Fruit fly (Drosophila melanogaster) whole organism, wandering third instar larva: ENCODE results near the gene CG13065.

Experiments
- Abd-B ChIP-seq: fragments of >200 bp; optimal IDR thresholded peaks from 2 replicates; lab custom pipeline; 2017; ENCODE audit warnings: missing biosample characterization, missing genetic modification characterization
- CG9705 ChIP-seq: fragments of 200-800 bp; sonication (Bioruptor generic); optimal IDR thresholded peaks from 2 replicates; lab custom pipeline; 2018; ENCODE audit warnings: missing biosample characterization, mild to moderate bottlenecking, missing genetic modification characterization
- CrebA ChIP-seq: fragments of 200-800 bp; sonication (Bioruptor generic); optimal IDR thresholded peaks from 2 replicates; lab custom pipeline; 2016; ENCODE audit warnings: missing biosample characterization, mild to moderate bottlenecking, missing genetic modification characterization, borderline replicate concordance
- Dfd ChIP-seq: fragments of >200 bp; optimal IDR thresholded peaks from 2 replicates; lab custom pipeline; 2017; ENCODE audit warnings: missing biosample characterization, missing genetic modification characterization
- GATAd ChIP-seq: sonication (Bioruptor generic); optimal IDR thresholded peaks from 2 replicates; lab custom pipeline; 2016; ENCODE audit warnings: missing biosample characterization, missing genetic modification characterization
- Hr78 ChIP-seq: fragments of >200 bp; optimal IDR thresholded peaks from 2 replicates; lab custom pipeline; 2017; ENCODE audit warnings: missing biosample characterization, missing genetic modification characterization
- Hr83 ChIP-seq: fragments of 200-300 bp; sonication (Bioruptor generic); optimal IDR thresholded peaks from 2 replicates; lab custom pipeline; 2016; ENCODE audit warnings: missing biosample characterization, mild to moderate bottlenecking, missing genetic modification characterization, moderate library complexity; ENCODE audit not compliant: poor library complexity, severe bottlenecking
- Jra ChIP-seq: sonication (Bioruptor generic); optimal IDR thresholded peaks from 2 replicates; lab custom pipeline; 2016; ENCODE audit warnings: missing biosample characterization, missing genetic modification characterization
- Rel ChIP-seq, 2 experiments: fragments of 200-800 bp; sonication (Bioruptor generic) in 1 of 2; optimal IDR thresholded peaks; 2 replicates in 1 of 2; 3 replicates in 1 of 2; lab custom pipeline; 2016 to 2019; ENCODE audit warnings: mild to moderate bottlenecking in 2 of 2, missing biosample characterization in 2 of 2, missing genetic modification characterization in 2 of 2, moderate library complexity in 1 of 2
- Sp1 ChIP-seq: fragments of 200-800 bp; sonication (Bioruptor generic); optimal IDR thresholded peaks from 3 replicates; lab custom pipeline; 2019; ENCODE audit warnings: missing biosample characterization, mild to moderate bottlenecking, missing genetic modification characterization, moderate library complexity
- Vsx2 ChIP-seq: fragments of 200-300, 225-300 bp; sonication (Bioruptor generic); optimal IDR thresholded peaks from 2 replicates; lab custom pipeline; 2018; ENCODE audit warnings: missing biosample characterization, missing genetic modification characterization; ENCODE audit not compliant: partially characterized antibody
- br ChIP-seq: fragments of 200-800 bp; sonication (Bioruptor generic); optimal IDR thresholded peaks from 2 replicates; lab custom pipeline; 2016; ENCODE audit warnings: missing biosample characterization, missing genetic modification characterization
- dl ChIP-seq, 2 experiments: fragments of 175-275, 200-275 bp in 1 of 2; fragments of 200-275 bp in 1 of 2; sonication (Bioruptor generic); optimal IDR thresholded peaks; lab custom pipeline; 2018; ENCODE audit warnings: mild to moderate bottlenecking in 2 of 2, missing biosample characterization in 2 of 2, missing genetic modification characterization in 2 of 2, moderate library complexity in 2 of 2; ENCODE audit not compliant: partially characterized antibody in 2 of 2, insufficient read depth in 1 of 2
- dmrt93B ChIP-seq: fragments of 200-800 bp; sonication (Bioruptor generic); optimal IDR thresholded peaks from 2 replicates; lab custom pipeline; 2018; ENCODE audit warnings: missing biosample characterization, mild to moderate bottlenecking, missing genetic modification characterization
- ey ChIP-seq: fragments of 200-800 bp; sonication (Bioruptor generic); optimal IDR thresholded peaks from 2 replicates; lab custom pipeline; 2016; ENCODE audit warnings: missing biosample characterization, missing genetic modification characterization
- foxo ChIP-seq, 2 experiments: fragments of 200-800 bp; sonication (Bioruptor generic); optimal IDR thresholded peaks; 2 replicates in 1 of 2; 3 replicates in 1 of 2; lab custom pipeline; 2016 to 2017; ENCODE audit warnings: missing biosample characterization in 2 of 2, missing genetic modification characterization in 2 of 2
- fru ChIP-seq: fragments of 200-800 bp; sonication (Bioruptor generic); optimal IDR thresholded peaks from 3 replicates; lab custom pipeline; 2016; ENCODE audit warnings: missing biosample characterization, mild to moderate bottlenecking, missing genetic modification characterization
- h ChIP-seq: fragments of 200-800 bp; sonication (Bioruptor generic); optimal IDR thresholded peaks from 3 replicates; lab custom pipeline; 2016; ENCODE audit warnings: missing biosample characterization, mild to moderate bottlenecking, missing genetic modification characterization
- lola ChIP-seq: fragments of >200 bp; optimal IDR thresholded peaks from 2 replicates; lab custom pipeline; 2017; ENCODE audit warnings: missing biosample characterization, missing genetic modification characterization
- pan ChIP-seq: fragments of >200 bp; optimal IDR thresholded peaks from 2 replicates; lab custom pipeline; 2017
- psq ChIP-seq: fragments of 200-800 bp; sonication (Bioruptor generic); optimal IDR thresholded peaks from 3 replicates; lab custom pipeline; 2017; ENCODE audit warnings: missing biosample characterization, mild to moderate bottlenecking, missing genetic modification characterization, moderate library complexity
- rgr ChIP-seq: fragments of 200-800 bp; sonication (Bioruptor generic); optimal IDR thresholded peaks from 3 replicates; lab custom pipeline; 2016; ENCODE audit warnings: missing biosample characterization, mild to moderate bottlenecking, missing genetic modification characterization
- sage ChIP-seq: fragments of 200-800 bp; sonication (Bioruptor generic); optimal IDR thresholded peaks from 2 replicates; lab custom pipeline; 2016; ENCODE audit warnings: missing biosample characterization, mild to moderate bottlenecking, missing genetic modification characterization
- tai ChIP-seq: sonication (Bioruptor generic); optimal IDR thresholded peaks from 2 replicates; lab custom pipeline; 2016; ENCODE audit warnings: missing biosample characterization, missing genetic modification characterization
- usp ChIP-seq: fragments of >200 bp; optimal IDR thresholded peaks from 2 replicates; lab custom pipeline; 2017; ENCODE audit warnings: missing biosample characterization, missing genetic modification characterization
- woc ChIP-seq: sonication (Bioruptor generic); optimal IDR thresholded peaks from 2 replicates; lab custom pipeline; 2016; ENCODE audit warnings: missing biosample characterization, mild to moderate bottlenecking, missing genetic modification characterization

CG13065 gene

DNA sequence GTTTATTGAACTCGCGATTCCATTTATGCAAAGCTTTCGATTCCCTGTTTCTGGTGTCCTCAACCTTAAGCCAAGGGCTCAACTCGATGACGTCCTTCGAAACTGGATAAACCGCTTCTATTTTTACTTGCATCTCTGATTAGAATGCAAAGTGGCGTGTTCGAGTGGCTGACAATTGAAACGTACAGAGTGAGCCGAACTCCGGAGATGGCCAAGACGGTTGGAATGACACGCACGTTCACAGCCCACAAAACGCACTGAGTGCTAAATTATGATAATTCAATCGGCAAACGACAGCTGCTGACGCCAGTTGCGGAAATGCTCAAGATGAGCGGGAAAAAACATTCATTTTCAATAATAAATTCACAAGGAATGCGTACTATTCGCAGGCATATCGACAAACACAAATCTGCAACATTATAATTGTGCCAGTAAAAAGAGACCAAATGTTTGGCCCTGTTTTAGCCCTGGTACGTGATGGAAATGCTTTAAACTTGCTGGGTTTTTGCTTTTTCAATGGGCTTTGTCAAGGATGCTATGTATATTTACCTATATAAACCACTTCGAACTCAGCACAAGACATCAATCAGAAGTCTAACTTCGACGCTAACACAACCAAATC is 4.8 kb upstream of the CG13065 start, which contains the start of gene CG13066:
CG13066 (plus strand) TSS at position 572 of the 622 bp plus-strand sequence.
- TF ChIP-seq rgr (GFP tag; lab: Kevin White, UChicago), result no peak
- no peak for TF ChIP-seq ey
- TF ChIP-seq dl (GFP tag; optimal IDR thresholded peaks at IDR 0.05; lab: Kevin White, UChicago; ENCODE audit: insufficient read depth in 1 of 2, partially characterized antibody in 2 of 2), result no peak
- TF ChIP-seq Jra (GFP tag; lab: Kevin White, UChicago), result no peak
- no peak for TF ChIP-seq Hr78 (GFP tag; lab: Kevin White, UChicago)
- TF ChIP-seq foxo (GFP tag; optimal IDR thresholded peaks at IDR 0.05; lab: Kevin White, UChicago), result no peak
- no peak for TF ChIP-seq sage (GFP tag; lab: Kevin White, UChicago)
- no peak for TF ChIP-seq Hr83 (GFP tag; lab: Kevin White, UChicago)
- TF ChIP-seq Vsx2 (GFP tag; lab: Kevin White, UChicago), result no peak
- TF ChIP-seq dmrt93B (GFP tag; lab: Kevin White, UChicago), result no peak
- TF ChIP-seq Rel (GFP tag; optimal IDR thresholded peaks at IDR 0.05; lab: Kevin White, UChicago), result no peak
- TF ChIP-seq Rel (tag; optimal IDR thresholded peaks at IDR 0.05; lab: Kevin White, UChicago), result no peak
- no peak for TF ChIP-seq pan (lab: Kevin White, UChicago)
- TF ChIP-seq Sp1 (GFP tag; lab: Kevin White, UChicago), result no peak
- no peak for TF ChIP-seq CrebA (GFP tag; lab: Kevin White, UChicago)
- no peak for TF ChIP-seq usp (GFP tag; lab: Kevin White, UChicago)
- no peak for TF ChIP-seq psq
- TF ChIP-seq lola (GFP tag; lab: Kevin White, UChicago), result no peak
- TF ChIP-seq, all 38 proteins: peak for 0

dm6 chr3L:16275391-16276017 is 1.7 kb upstream of the CG13065 start:
- TF ChIP-seq foxo (GFP tag; optimal IDR thresholded peaks at IDR 0.05; lab: Kevin White, UChicago) (no peak), Vsx2 (GFP tag; lab: Kevin White, UChicago) (no peak), pan (lab: Kevin White, UChicago) (no peak), Jra (GFP tag; lab: Kevin White, UChicago) (no peak), psq (no peak), Sp1 (GFP tag; lab: Kevin White, UChicago) (no peak), fru (GFP tag; lab: Kevin White, UChicago) (no peak), GATAd (no peak), Dfd (no peak)

DNA sequence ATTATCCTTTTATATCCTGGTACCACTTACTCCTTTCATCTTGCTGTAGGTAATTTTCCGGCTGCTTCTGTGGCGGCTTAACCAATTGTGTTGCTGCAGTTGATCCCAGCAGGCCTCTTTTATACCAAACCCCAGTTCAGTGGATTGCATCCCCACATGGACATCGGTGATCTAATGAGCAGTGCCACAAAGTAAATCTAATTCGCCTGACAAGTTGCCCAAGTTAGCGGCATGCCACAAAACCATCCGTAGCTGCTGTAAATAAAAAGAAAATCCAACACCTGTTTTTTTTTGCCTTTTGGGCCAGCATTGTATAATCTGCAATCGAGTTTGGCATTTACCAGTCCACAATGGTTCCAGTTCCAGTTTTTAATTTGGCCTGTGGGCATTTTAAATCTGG is 1.9 kb downstream of the CG13065 start, which contains the start of gene CG13050:
CG13050 (minus strand) TSS at position 101 of the 400 bp plus-strand sequence.
- TF ChIP-seq woc (GFP tag; lab: Kevin White, UChicago), result no peak
- TF ChIP-seq Abd-B (GFP tag; lab: Kevin White, UChicago), result no peak
- no peak for TF ChIP-seq h
- TF ChIP-seq CG9705 (GFP tag; lab: Kevin White, UChicago), result no peak
- no peak for TF ChIP-seq psq
- no peak for TF ChIP-seq Sp1 (GFP tag; lab: Kevin White, UChicago)
- no peak for TF ChIP-seq ey
- no peak for TF ChIP-seq Jra (GFP tag; lab: Kevin White, UChicago)
- no peak for TF ChIP-seq Hr83 (GFP tag; lab: Kevin White, UChicago)
- TF ChIP-seq tai (GFP tag; lab: Kevin White, UChicago), result no peak
- no peak for TF ChIP-seq br (GFP tag; lab: Kevin White, UChicago)

- TF ChIP-seq Sp1 (GFP tag; lab: Kevin White, UChicago) (no peak), Vsx2 (GFP tag; lab: Kevin White, UChicago) (peak; percentile 70)
- TF ChIP-seq, all 38 proteins: peak for 1
Observed at dm6 chr3L:16279987-16280454, 2.8 kb downstream of the CG13065 start, which contains the start of gene CG13064. Gene CG13064 (plus strand): TSS chr3L:16280404.

dm6 chr3L:16281880-16282556 is 4.8 kb downstream of the CG13065 start, which contains the start of gene CG13049:
Gene CG13049 (minus strand): TSS chr3L:16281930.
- TF ChIP-seq Dfd, result peak; percentile 80
- TF ChIP-seq Hr78 (GFP tag; lab: Kevin White, UChicago), result no peak
